Fruit fly (Drosophila melanogaster) Kc167 (cell line): ENCODE measurements around the gene Ubr1.

ENCODE experiments used
- Myc ChIP-seq: fragments of >200 bp; optimal IDR thresholded peaks from 2 replicates; lab custom pipeline; 2017; ENCODE audit warnings: missing external identifiers
- Sin3A ChIP-seq: fragments of >200 bp; optimal IDR thresholded peaks from 2 replicates; lab custom pipeline; 2018; ENCODE audit warnings: missing external identifiers
- h ChIP-seq: fragments of >200 bp; optimal IDR thresholded peaks from 3 replicates; lab custom pipeline; 2018; ENCODE audit warnings: missing external identifiers
- insv ChIP-seq: fragments of >200 bp; optimal IDR thresholded peaks from 3 replicates; lab custom pipeline; 2018; ENCODE audit warnings: missing external identifiers
- psq ChIP-seq: fragments of >200 bp; optimal IDR thresholded peaks from 2 replicates; lab custom pipeline; 2017; ENCODE audit warnings: missing external identifiers
- ttk ChIP-seq: sonication (Bioruptor generic); optimal IDR thresholded peaks from 2 replicates; lab custom pipeline; 2017; ENCODE audit warnings: missing external identifiers

Ubr1 gene

dm6 chrX:16918767-16919336 lies 49.6 kb downstream of the Ubr1 start:
- TF ChIP-seq Myc (lab: Kevin White, UChicago): no peak

dm6 chrX:16917462-16917861 lies 51.0 kb downstream of the Ubr1 start:
- TF ChIP-seq Sin3A (lab: Kevin White, UChicago): no peak
- no peak for TF ChIP-seq Myc (lab: Kevin White, UChicago)
- no peak for TF ChIP-seq psq (lab: Kevin White, UChicago)
- no peak for TF ChIP-seq ttk (lab: Kevin White, UChicago)
- TF ChIP-seq insv: no peak
- TF ChIP-seq h: no peak

dm6 chrX:16912965-16913755 lies 55.3 kb downstream of the Ubr1 start, which contains the start of gene CG4928:
CG4928 (plus strand) TSS chrX:16913180.
- TF ChIP-seq ttk (lab: Kevin White, UChicago) (no peak), Myc (lab: Kevin White, UChicago) (no peak), Sin3A (lab: Kevin White, UChicago) (no peak), psq (lab: Kevin White, UChicago) (no peak), h (no peak), insv (no peak)

dm6 chrX:16911962-16912361 lies 56.5 kb downstream of the Ubr1 start:
- TF ChIP-seq psq (lab: Kevin White, UChicago) (no peak), Sin3A (lab: Kevin White, UChicago) (no peak), h (no peak), insv (no peak), ttk (lab: Kevin White, UChicago) (no peak), Myc (lab: Kevin White, UChicago) (no peak)

- TF ChIP-seq Sin3A (lab: Kevin White, UChicago) (no peak), h (no peak), insv (no peak), Myc (lab: Kevin White, UChicago) (no peak), psq (lab: Kevin White, UChicago) (no peak), ttk (lab: Kevin White, UChicago) (no peak)
Measured at dm6 chrX:16909886-16910285, 58.6 kb downstream of the Ubr1 start.

dm6 chrX:16909297-16909696 lies 59.2 kb downstream of the Ubr1 start:
- TF ChIP-seq h (no peak), insv (no peak), psq (lab: Kevin White, UChicago) (no peak), ttk (lab: Kevin White, UChicago) (no peak), Sin3A (lab: Kevin White, UChicago) (no peak), Myc (lab: Kevin White, UChicago) (no peak)

- TF ChIP-seq h (no peak), ttk (lab: Kevin White, UChicago) (no peak), Sin3A (lab: Kevin White, UChicago) (no peak), insv (no peak)
Measured at dm6 chrX:16907675-16908074, 60.8 kb downstream of the Ubr1 start.

- TF ChIP-seq h (no peak), psq (lab: Kevin White, UChicago) (no peak), insv (no peak), ttk (lab: Kevin White, UChicago) (no peak), Sin3A (lab: Kevin White, UChicago) (no peak), Myc (lab: Kevin White, UChicago) (no peak)
Measured at dm6 chrX:16907009-16907408, 61.5 kb downstream of the Ubr1 start.
